Worm (Caenorhabditis elegans) whole organism, late embryonic: ENCODE results near the gene K07H8.11.

Experiments used
- ceh-19 ChIP-seq: fragments of 200-800 bp; sonication (Bioruptor generic); optimal IDR thresholded peaks from 2 replicates; lab custom pipeline; 2018; ENCODE audit warnings: mild to moderate bottlenecking, missing genetic modification characterization, missing compliant biosample characterization
- ceh-30 ChIP-seq: fragments of 150-350 bp; optimal IDR thresholded peaks from 2 replicates; lab custom pipeline; 2014; ENCODE audit warnings: missing biosample characterization, missing genetic modification characterization
- ceh-9 ChIP-seq: sonication (generic microtip); optimal IDR thresholded peaks from 2 replicates; lab custom pipeline; 2016; ENCODE audit warnings: mild to moderate bottlenecking, missing genetic modification characterization, inconsistent platforms, missing compliant biosample characterization
- dve-1 ChIP-seq: sonication (generic microtip); optimal IDR thresholded peaks from 2 replicates; lab custom pipeline; 2017; ENCODE audit warnings: antibody characterized with exemption, mild to moderate bottlenecking, missing genetic modification characterization, missing compliant biosample characterization
- fkh-10 ChIP-seq: fragments of 150-350 bp; optimal IDR thresholded peaks from 2 replicates; lab custom pipeline; 2014; ENCODE audit warnings: missing biosample characterization, missing genetic modification reagents, missing genetic modification characterization
- npax-4 ChIP-seq: sonication (generic microtip); optimal IDR thresholded peaks from 2 replicates; lab custom pipeline; 2016; ENCODE audit warnings: missing genetic modification characterization, missing compliant biosample characterization
- pag-3 ChIP-seq: sonication (generic microtip); optimal IDR thresholded peaks from 2 replicates; lab custom pipeline; 2016; ENCODE audit warnings: missing compliant biosample characterization, missing genetic modification characterization, borderline replicate concordance
- pqm-1 ChIP-seq: sonication (generic microtip); optimal IDR thresholded peaks from 2 replicates; lab custom pipeline; 2016; ENCODE audit warnings: missing genetic modification characterization, missing compliant biosample characterization
- rnt-1 ChIP-seq: sonication (generic microtip); optimal IDR thresholded peaks from 2 replicates; lab custom pipeline; 2016; ENCODE audit warnings: missing genetic modification characterization, missing compliant biosample characterization
- unc-55 ChIP-seq: sonication (generic microtip); optimal IDR thresholded peaks from 2 replicates; lab custom pipeline; 2017; ENCODE audit warnings: missing biosample characterization, missing genetic modification reagents, missing genetic modification characterization

- no peak for TF ChIP-seq rnt-1 (tag; lab: Kevin White, UChicago)
- no peak for TF ChIP-seq ceh-9 (tag; lab: Kevin White, UChicago)
- TF ChIP-seq pqm-1 (tag; lab: Kevin White, UChicago): no peak
- no peak for TF ChIP-seq ceh-30 (tag; lab: Kevin White, UChicago)
- no peak for TF ChIP-seq pag-3 (tag; lab: Kevin White, UChicago)
- TF ChIP-seq fkh-10 (GFP tag; lab: Kevin White, UChicago): no peak
- no peak for TF ChIP-seq dve-1 (tag; lab: Kevin White, UChicago)
- no peak for TF ChIP-seq ceh-19 (GFP tag; lab: Kevin White, UChicago)
- no peak for TF ChIP-seq unc-55 (GFP tag; lab: Kevin White, UChicago)
- TF ChIP-seq npax-4 (tag; lab: Kevin White, UChicago): no peak
These were observed 28.5 kb upstream of the K07H8.11 start, which contains the start of gene vha-5 for ce11 chrIV:8303668-8304067.
